Fruit fly (Drosophila melanogaster) whole organism, wandering third instar larva: ENCODE data around the gene Plp.

ENCODE experiments used
- Abd-B ChIP-seq: fragments of >200 bp; optimal IDR thresholded peaks from 2 replicates; lab custom pipeline; 2017; ENCODE audit warnings: missing biosample characterization, missing genetic modification characterization
- CG32264 ChIP-seq: fragments of 200-800 bp; sonication (Bioruptor generic); optimal IDR thresholded peaks from 2 replicates; lab custom pipeline; 2016; ENCODE audit warnings: missing biosample characterization, missing genetic modification characterization
- CG9705 ChIP-seq: fragments of 200-800 bp; sonication (Bioruptor generic); optimal IDR thresholded peaks from 2 replicates; lab custom pipeline; 2018; ENCODE audit warnings: missing biosample characterization, mild to moderate bottlenecking, missing genetic modification characterization
- CrebA ChIP-seq: fragments of 200-800 bp; sonication (Bioruptor generic); optimal IDR thresholded peaks from 2 replicates; lab custom pipeline; 2016; ENCODE audit warnings: missing biosample characterization, mild to moderate bottlenecking, missing genetic modification characterization, borderline replicate concordance
- Dif ChIP-seq: fragments of 200-275, 200-300 bp; sonication (Bioruptor generic); optimal IDR thresholded peaks from 2 replicates; lab custom pipeline; 2018; ENCODE audit warnings: missing biosample characterization, missing genetic modification characterization; ENCODE audit not compliant: partially characterized antibody
- GATAd ChIP-seq: sonication (Bioruptor generic); optimal IDR thresholded peaks from 2 replicates; lab custom pipeline; 2016; ENCODE audit warnings: missing biosample characterization, missing genetic modification characterization
- HLH106 ChIP-seq: fragments of 200-800 bp; optimal IDR thresholded peaks from 3 replicates; lab custom pipeline; 2019; ENCODE audit warnings: missing biosample characterization, mild to moderate bottlenecking, missing genetic modification characterization, moderate library complexity
- Hnf4 ChIP-seq: fragments of 200-800 bp; sonication (Bioruptor generic); optimal IDR thresholded peaks from 2 replicates; lab custom pipeline; 2016; ENCODE audit warnings: missing biosample characterization, mild to moderate bottlenecking, missing genetic modification characterization
- Hr78 ChIP-seq: fragments of >200 bp; optimal IDR thresholded peaks from 2 replicates; lab custom pipeline; 2017; ENCODE audit warnings: missing biosample characterization, missing genetic modification characterization
- Hr83 ChIP-seq: fragments of 200-300 bp; sonication (Bioruptor generic); optimal IDR thresholded peaks from 2 replicates; lab custom pipeline; 2016; ENCODE audit warnings: missing biosample characterization, mild to moderate bottlenecking, missing genetic modification characterization, moderate library complexity; ENCODE audit not compliant: poor library complexity, severe bottlenecking
- Jra ChIP-seq: sonication (Bioruptor generic); optimal IDR thresholded peaks from 2 replicates; lab custom pipeline; 2016; ENCODE audit warnings: missing biosample characterization, missing genetic modification characterization
- Mio ChIP-seq: sonication (Bioruptor generic); optimal IDR thresholded peaks from 2 replicates; lab custom pipeline; 2016; ENCODE audit warnings: missing biosample characterization, missing genetic modification characterization
- Myc ChIP-seq: fragments of >200 bp; optimal IDR thresholded peaks from 2 replicates; lab custom pipeline; 2017
- OdsH ChIP-seq: fragments of 200-800 bp; sonication (Bioruptor generic); optimal IDR thresholded peaks from 2 replicates; lab custom pipeline; 2016; ENCODE audit warnings: missing biosample characterization, mild to moderate bottlenecking, missing genetic modification characterization
- Rel ChIP-seq, 2 experiments: fragments of 200-800 bp; sonication (Bioruptor generic) in 1 of 2; optimal IDR thresholded peaks; 2 replicates in 1 of 2; 3 replicates in 1 of 2; lab custom pipeline; 2016 to 2019; ENCODE audit warnings: mild to moderate bottlenecking in 2 of 2, missing biosample characterization in 2 of 2, missing genetic modification characterization in 2 of 2, moderate library complexity in 1 of 2
- Sp1 ChIP-seq: fragments of 200-800 bp; sonication (Bioruptor generic); optimal IDR thresholded peaks from 3 replicates; lab custom pipeline; 2019; ENCODE audit warnings: missing biosample characterization, mild to moderate bottlenecking, missing genetic modification characterization, moderate library complexity
- br ChIP-seq: fragments of 200-800 bp; sonication (Bioruptor generic); optimal IDR thresholded peaks from 2 replicates; lab custom pipeline; 2016; ENCODE audit warnings: missing biosample characterization, missing genetic modification characterization
- brk ChIP-seq: fragments of 200-800 bp; sonication (Bioruptor generic); optimal IDR thresholded peaks from 2 replicates; lab custom pipeline; 2016; ENCODE audit warnings: missing biosample characterization, mild to moderate bottlenecking, missing genetic modification characterization
- dl ChIP-seq, 2 experiments: fragments of 175-275, 200-275 bp in 1 of 2; fragments of 200-275 bp in 1 of 2; sonication (Bioruptor generic); optimal IDR thresholded peaks; lab custom pipeline; 2018; ENCODE audit warnings: mild to moderate bottlenecking in 2 of 2, missing biosample characterization in 2 of 2, missing genetic modification characterization in 2 of 2, moderate library complexity in 2 of 2; ENCODE audit not compliant: partially characterized antibody in 2 of 2, insufficient read depth in 1 of 2
- dmrt93B ChIP-seq: fragments of 200-800 bp; sonication (Bioruptor generic); optimal IDR thresholded peaks from 2 replicates; lab custom pipeline; 2018; ENCODE audit warnings: missing biosample characterization, mild to moderate bottlenecking, missing genetic modification characterization
- dsf ChIP-seq: sonication (Bioruptor generic); optimal IDR thresholded peaks from 2 replicates; lab custom pipeline; 2016; ENCODE audit warnings: missing biosample characterization, missing genetic modification characterization, borderline replicate concordance
- ey ChIP-seq: fragments of 200-800 bp; sonication (Bioruptor generic); optimal IDR thresholded peaks from 2 replicates; lab custom pipeline; 2016; ENCODE audit warnings: missing biosample characterization, missing genetic modification characterization
- foxo ChIP-seq, 2 experiments: fragments of 200-800 bp; sonication (Bioruptor generic); optimal IDR thresholded peaks; 2 replicates in 1 of 2; 3 replicates in 1 of 2; lab custom pipeline; 2016 to 2017; ENCODE audit warnings: missing biosample characterization in 2 of 2, missing genetic modification characterization in 2 of 2
- fru ChIP-seq: fragments of 200-800 bp; sonication (Bioruptor generic); optimal IDR thresholded peaks from 3 replicates; lab custom pipeline; 2016; ENCODE audit warnings: missing biosample characterization, mild to moderate bottlenecking, missing genetic modification characterization
- h ChIP-seq: fragments of 200-800 bp; sonication (Bioruptor generic); optimal IDR thresholded peaks from 3 replicates; lab custom pipeline; 2016; ENCODE audit warnings: missing biosample characterization, mild to moderate bottlenecking, missing genetic modification characterization
- jim ChIP-seq: fragments of 175-275, 200-325 bp; sonication (Bioruptor generic); optimal IDR thresholded peaks from 2 replicates; lab custom pipeline; 2016; ENCODE audit warnings: missing biosample characterization, mild to moderate bottlenecking, missing genetic modification characterization
- lola ChIP-seq: fragments of >200 bp; optimal IDR thresholded peaks from 2 replicates; lab custom pipeline; 2017; ENCODE audit warnings: missing biosample characterization, missing genetic modification characterization
- psq ChIP-seq: fragments of 200-800 bp; sonication (Bioruptor generic); optimal IDR thresholded peaks from 3 replicates; lab custom pipeline; 2017; ENCODE audit warnings: missing biosample characterization, mild to moderate bottlenecking, missing genetic modification characterization, moderate library complexity
- rgr ChIP-seq: fragments of 200-800 bp; sonication (Bioruptor generic); optimal IDR thresholded peaks from 3 replicates; lab custom pipeline; 2016; ENCODE audit warnings: missing biosample characterization, mild to moderate bottlenecking, missing genetic modification characterization
- sage ChIP-seq: fragments of 200-800 bp; sonication (Bioruptor generic); optimal IDR thresholded peaks from 2 replicates; lab custom pipeline; 2016; ENCODE audit warnings: missing biosample characterization, mild to moderate bottlenecking, missing genetic modification characterization
- sv ChIP-seq: fragments of 200-800 bp; sonication (Bioruptor generic); optimal IDR thresholded peaks from 3 replicates; lab custom pipeline; 2016; ENCODE audit warnings: missing biosample characterization, missing genetic modification characterization
- woc ChIP-seq: sonication (Bioruptor generic); optimal IDR thresholded peaks from 2 replicates; lab custom pipeline; 2016; ENCODE audit warnings: missing biosample characterization, mild to moderate bottlenecking, missing genetic modification characterization

The Plp gene

dm6 chr3L:15094589-15095288, at the start of gene Plp, which contains the start of the genes sstn and GlyRS:
Plp (minus strand) TSS chr3L:15094724.
sstn (minus strand) TSS chr3L:15094719.
GlyRS (plus strand) TSS chr3L:15095142.
- no peak for TF ChIP-seq br (GFP tag; lab: Kevin White, UChicago)
- peak; percentile 66 for TF ChIP-seq Myc (lab: Kevin White, UChicago)
- peak; percentile 45 for TF ChIP-seq fru
- no peak for TF ChIP-seq dl (GFP tag; optimal IDR thresholded peaks at IDR 0.05; lab: Kevin White, UChicago; ENCODE audit: insufficient read depth in 1 of 2, partially characterized antibody in 2 of 2)
- peak; percentile 46 for TF ChIP-seq lola (GFP tag; lab: Kevin White, UChicago)
- peak; percentile 61 for TF ChIP-seq h (GFP tag; lab: Kevin White, UChicago)
- no peak for TF ChIP-seq Abd-B
- peak; percentile 54 for TF ChIP-seq dmrt93B (GFP tag; lab: Kevin White, UChicago)
- TF ChIP-seq dsf, result peak; percentile 33
- peak; percentile 11 for TF ChIP-seq brk (GFP tag; lab: Kevin White, UChicago)
- TF ChIP-seq Hr78 (GFP tag; lab: Kevin White, UChicago), result no peak
- peak; percentile 26 for TF ChIP-seq sv
- peak; percentile 48 for TF ChIP-seq rgr (GFP tag; lab: Kevin White, UChicago)
- TF ChIP-seq Sp1 (GFP tag; lab: Kevin White, UChicago), result peak; percentile 35
- TF ChIP-seq foxo (GFP tag; optimal IDR thresholded peaks at IDR 0.05; lab: Kevin White, UChicago), result peak in 1 of 2 experiments; percentile 61
- TF ChIP-seq sage, result peak; percentile 48
- TF ChIP-seq ey (GFP tag; lab: Kevin White, UChicago), result peak; percentile 14
- TF ChIP-seq HLH106, result peak; percentile 59
- peak; percentile 74 for TF ChIP-seq woc (GFP tag; lab: Kevin White, UChicago)
- TF ChIP-seq psq, result peak; percentile 50
- peak; percentile 21 for TF ChIP-seq CG9705
- no peak for TF ChIP-seq jim (GFP tag; lab: Kevin White, UChicago)
- TF ChIP-seq OdsH, result peak; percentile 41
- TF ChIP-seq Hnf4, result peak; percentile 28
- TF ChIP-seq, all 38 proteins: peak for 19

DNA sequence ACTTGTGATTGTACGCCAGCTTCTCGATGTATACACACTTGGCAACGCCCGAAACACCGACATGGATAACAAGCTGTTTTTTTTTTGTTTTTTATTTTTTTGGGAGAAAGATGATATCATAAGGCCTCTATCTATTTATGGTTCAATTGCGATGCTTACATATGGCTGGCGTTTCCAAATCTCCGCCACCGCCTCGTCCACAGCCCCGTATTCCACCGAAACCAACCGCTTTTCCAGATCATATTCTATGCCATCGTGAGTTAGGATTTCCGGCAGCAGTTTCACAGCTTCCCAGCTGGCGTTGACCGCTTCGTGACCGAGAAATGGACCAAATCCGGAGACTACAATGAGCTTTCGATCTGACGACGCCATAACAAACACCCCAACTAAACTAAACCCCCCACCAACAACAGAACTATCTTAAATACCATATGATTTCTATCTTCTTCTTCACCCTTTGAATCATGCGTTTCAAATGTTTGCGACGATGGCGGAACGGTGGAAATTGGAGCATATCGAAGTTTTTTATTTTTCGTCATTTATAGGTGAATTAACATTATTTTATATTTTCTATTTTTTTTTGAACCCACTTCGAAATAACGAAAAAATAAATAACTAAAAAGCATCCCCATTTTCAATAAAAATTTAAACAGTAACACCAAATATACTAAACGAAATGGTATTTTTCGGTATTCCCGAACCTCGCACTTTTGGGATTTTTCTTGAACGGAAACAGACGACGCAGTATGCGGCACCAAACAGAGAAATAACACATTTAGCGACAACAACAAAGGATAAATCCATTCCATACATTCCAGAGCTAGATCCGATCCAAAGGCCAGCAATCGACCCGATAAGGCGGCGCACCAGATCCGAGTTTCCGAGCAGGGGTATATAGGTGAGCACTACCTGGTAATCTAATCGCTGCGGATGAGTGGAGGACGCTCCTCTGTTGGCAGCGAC, 49.4 kb upstream of the Plp start, which contains the start of the genes CG32147 and Pex3:
CG32147 (minus strand) TSS at position 422 of the 963 bp plus-strand sequence.
Pex3 (plus strand) TSS at position 718 of the 963 bp plus-strand sequence.
- no peak for TF ChIP-seq fru
- TF ChIP-seq h (GFP tag; lab: Kevin White, UChicago), result peak; percentile 32
- no peak for TF ChIP-seq CrebA
- TF ChIP-seq woc (GFP tag; lab: Kevin White, UChicago), result peak; percentile 22
- TF ChIP-seq brk (GFP tag; lab: Kevin White, UChicago), result peak; percentile 57
- peak in 1 of 2 experiments; percentile 15 for TF ChIP-seq foxo (GFP tag; optimal IDR thresholded peaks at IDR 0.05; lab: Kevin White, UChicago)
- no peak for TF ChIP-seq psq
- peak; percentile 6 for TF ChIP-seq Sp1 (GFP tag; lab: Kevin White, UChicago)
- peak; percentile 32 for TF ChIP-seq Hnf4
- TF ChIP-seq Jra (GFP tag; lab: Kevin White, UChicago), result peak; percentile 5
- TF ChIP-seq Rel (GFP tag; optimal IDR thresholded peaks at IDR 0.05; lab: Kevin White, UChicago), result no peak
- TF ChIP-seq Rel (tag; optimal IDR thresholded peaks at IDR 0.05; lab: Kevin White, UChicago), result peak; percentile 78

dm6 chr3L:15143108-15143507, 48.6 kb upstream of the Plp start:
- TF ChIP-seq Mio (no peak), h (GFP tag; lab: Kevin White, UChicago) (no peak), Hr83 (GFP tag; lab: Kevin White, UChicago) (no peak), woc (GFP tag; lab: Kevin White, UChicago) (no peak), br (GFP tag; lab: Kevin White, UChicago) (no peak), HLH106 (peak; percentile 2), ey (GFP tag; lab: Kevin White, UChicago) (no peak), Dif (GFP tag; lab: Kevin White, UChicago) (no peak), CG32264 (no peak), jim (GFP tag; lab: Kevin White, UChicago) (no peak), brk (GFP tag; lab: Kevin White, UChicago) (no peak), sv (no peak), GATAd (no peak), CG9705 (peak; percentile 11)
